Fruit fly (Drosophila melanogaster): ENCODE results near the gene CG15210.

CG15210 gene

DNA sequence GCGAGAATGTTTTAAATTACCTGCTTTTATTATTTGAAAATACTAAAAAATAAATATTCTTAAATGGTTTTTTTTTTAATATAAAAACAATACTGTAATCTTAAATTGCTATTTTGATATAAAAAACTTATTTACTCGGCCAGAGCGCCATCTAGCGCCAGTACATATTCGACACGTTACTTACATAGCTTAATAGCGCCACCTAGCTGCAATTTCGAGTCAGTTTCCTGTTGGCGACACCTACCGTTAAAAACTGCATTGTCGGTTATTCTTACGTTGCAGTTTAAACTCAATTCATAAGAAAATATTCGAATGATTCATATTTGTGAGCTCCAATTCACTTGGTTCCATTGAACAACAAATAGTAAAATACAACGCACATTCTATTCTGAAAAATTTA, 6.7 kb upstream of the CG15210 start (continued):
- peak; percentile 35 for TF ChIP-seq her (GFP tag; optimal IDR thresholded peaks at IDR 0.05)
- no peak for TF ChIP-seq chinmo (GFP tag; IDR thresholded peaks at IDR 0.05; ENCODE audit: partially characterized antibody)
- TF ChIP-seq zen (tag; optimal IDR thresholded peaks at IDR 0.05): peak; percentile 54
- peak; percentile 96 for TF ChIP-seq Med (GFP tag)
- no peak for TF ChIP-seq Gsc (GFP tag; IDR thresholded peaks at IDR 0.05)
- TF ChIP-seq Rfx (GFP tag; IDR thresholded peaks at IDR 0.05): peak; percentile 88
- TF ChIP-seq bowl (GFP tag; IDR thresholded peaks at IDR 0.05): no peak
- no peak for TF ChIP-seq Nf-YB (GFP tag; optimal IDR thresholded peaks at IDR 0.05)
- TF ChIP-seq disco-r (GFP tag; optimal IDR thresholded peaks at IDR 0.05): no peak
- TF ChIP-seq MESR4 (GFP tag; optimal IDR thresholded peaks at IDR 0.05): no peak
- peak; percentile 61 for TF ChIP-seq CG1602 (GFP tag; optimal IDR thresholded peaks at IDR 0.05)
- peak; percentile 14 for TF ChIP-seq Sry-δ (GFP tag; optimal IDR thresholded peaks at IDR 0.05)
- no peak for TF ChIP-seq Awh (GFP tag; IDR thresholded peaks at IDR 0.05)
- peak; percentile 73 for TF ChIP-seq Meics (GFP tag; optimal IDR thresholded peaks at IDR 0.05)
- peak; percentile 28 for TF ChIP-seq twi (tag; optimal IDR thresholded peaks at IDR 0.05)
- TF ChIP-seq tna (GFP tag; IDR thresholded peaks at IDR 0.05; ENCODE audit: partially characterized antibody): no peak
- peak; percentile 26 for TF ChIP-seq Dip3 (GFP tag; optimal IDR thresholded peaks at IDR 0.05)
- no peak for TF ChIP-seq bigmax (GFP tag; optimal IDR thresholded peaks at IDR 0.05)
- peak; percentile 77; the same call in 2 of the 3 replicates for TF ChIP-seq ase (GFP tag; IDR thresholded peaks at IDR 0.05)
- peak; percentile 75; the same call in 1 of the 2 replicates for TF ChIP-seq vvl (GFP tag; IDR thresholded peaks at IDR 0.05)
- no peak for TF ChIP-seq toy (GFP tag; IDR thresholded peaks at IDR 0.05)
- no peak for TF ChIP-seq abd-A (tag; optimal IDR thresholded peaks at IDR 0.05)
- TF ChIP-seq insv (GFP tag; optimal IDR thresholded peaks at IDR 0.05): peak in 1 of 2 experiments; percentile 56
- peak; percentile 68 for TF ChIP-seq CG17361 (GFP tag; IDR thresholded peaks at IDR 0.05)
- TF ChIP-seq cad (GFP tag; optimal IDR thresholded peaks at IDR 0.05): no peak
- peak; percentile 77 for TF ChIP-seq Chrac-16 (GFP tag; optimal IDR thresholded peaks at IDR 0.05)
- peak; percentile 69 for TF ChIP-seq az2 (GFP tag; optimal IDR thresholded peaks at IDR 0.05)
- TF ChIP-seq CG13296 (GFP tag; optimal IDR thresholded peaks at IDR 0.05): peak; percentile 19
- TF ChIP-seq Doc3 (GFP tag; IDR thresholded peaks at IDR 0.05; ENCODE audit: partially characterized antibody): no peak
- no peak for TF ChIP-seq nerfin-2 (GFP tag; IDR thresholded peaks at IDR 0.05; ENCODE audit: partially characterized antibody)
- TF ChIP-seq CG12942 (GFP tag; optimal IDR thresholded peaks at IDR 0.05): peak; percentile 45
- peak; percentile 36; the same call in 1 of the 2 replicates for TF ChIP-seq CG4730 (GFP tag; IDR thresholded peaks at IDR 0.05)
- 0 out of 2 replicates have a peak, but pooled peaks have one; percentile 6 for TF ChIP-seq dati (GFP tag; IDR thresholded peaks at IDR 0.05)
- TF ChIP-seq ab (GFP tag; optimal IDR thresholded peaks at IDR 0.05): no peak
- no peak for TF ChIP-seq CG15073 (GFP tag; optimal IDR thresholded peaks at IDR 0.05)
- TF ChIP-seq Hr51 (GFP tag; optimal IDR thresholded peaks at IDR 0.05): peak; percentile 29 to 60
- no peak for TF ChIP-seq br (optimal IDR thresholded peaks at IDR 0.05)
- TF ChIP-seq CG4820 (GFP tag; optimal IDR thresholded peaks at IDR 0.05): peak; percentile 54
- peak; percentile 10 for TF ChIP-seq en (GFP tag; optimal IDR thresholded peaks at IDR 0.05)
- peak; percentile 70 for TF ChIP-seq CG17829 (tag; optimal IDR thresholded peaks at IDR 0.05)
- TF ChIP-seq salm (tag; optimal IDR thresholded peaks at IDR 0.05): no peak
- no peak for TF ChIP-seq odd (GFP tag; optimal IDR thresholded peaks at IDR 0.05)
- TF ChIP-seq CG9609 (GFP tag; optimal IDR thresholded peaks at IDR 0.05): peak; percentile 47
- no peak for TF ChIP-seq hbn (GFP tag; IDR thresholded peaks at IDR 0.05; ENCODE audit: partially characterized antibody)
- TF ChIP-seq CG2889 (GFP tag; IDR thresholded peaks at IDR 0.05): no peak
- peak; percentile 70 for TF ChIP-seq Hr3 (GFP tag; optimal IDR thresholded peaks at IDR 0.05)
- peak; percentile 70 for TF ChIP-seq pum (GFP tag; optimal IDR thresholded peaks at IDR 0.05)
- no peak for TF ChIP-seq D (optimal IDR thresholded peaks at IDR 0.05)
- peak; percentile 13 for TF ChIP-seq D (GFP tag; optimal IDR thresholded peaks at IDR 0.05)
- peak; percentile 49 for TF ChIP-seq dmrt11E (tag; optimal IDR thresholded peaks at IDR 0.05)
- TF ChIP-seq CG10462 (GFP tag; optimal IDR thresholded peaks at IDR 0.05): peak; percentile 22
- peak; percentile 49 for TF ChIP-seq CG1233 (GFP tag; optimal IDR thresholded peaks at IDR 0.05)

Measured in whole organism, embryonic.